Fruit fly (Drosophila melanogaster) whole organism, embryonic: Measurements from ENCODE around the gene CG17855.
A peak's percentile ranks its signal among the peaks of the same experiment; 100 is the strongest.

Source experiments
- Asciz ChIP-seq: fragments of 200-800 bp; sonication (Bioruptor generic); optimal IDR thresholded peaks from 2 replicates; lab custom pipeline; 2017; ENCODE audit warnings: missing biosample characterization, mild to moderate bottlenecking, missing genetic modification characterization, missing genetic modification reagents
- Blimp-1 ChIP-seq: fragments of 200-800 bp; sonication (Bioruptor generic); optimal IDR thresholded peaks from 3 replicates; lab custom pipeline; 2018; ENCODE audit warnings: missing biosample characterization, missing genetic modification characterization, mild to moderate bottlenecking, moderate library complexity, missing genetic modification reagents
- CG10267 ChIP-seq: fragments of 200-800 bp; sonication (Bioruptor generic); optimal IDR thresholded peaks from 2 replicates; lab custom pipeline; 2018; ENCODE audit warnings: missing biosample characterization, mild to moderate bottlenecking, missing genetic modification characterization, moderate library complexity
- CG11723 ChIP-seq: fragments of 200-800 bp; sonication (Bioruptor generic); optimal IDR thresholded peaks from 2 replicates; lab custom pipeline; 2017; ENCODE audit warnings: missing biosample characterization, mild to moderate bottlenecking, missing genetic modification characterization
- CG12299 ChIP-seq: fragments of 200-800 bp; sonication (Bioruptor generic); optimal IDR thresholded peaks from 2 replicates; lab custom pipeline; 2018; ENCODE audit warnings: missing biosample characterization, mild to moderate bottlenecking, missing genetic modification characterization
- CG13424 ChIP-seq: fragments of 200-800 bp; sonication (Bioruptor generic); optimal IDR thresholded peaks from 2 replicates; lab custom pipeline; 2019; ENCODE audit warnings: missing biosample characterization, mild to moderate bottlenecking, missing genetic modification characterization, moderate library complexity
- CG14860 ChIP-seq: fragments of 200-800 bp; sonication (Bioruptor generic); IDR thresholded peaks from 3 replicates; pipeline ENCODE4 v1.3.6; 2022; ENCODE audit warnings: missing biosample characterization, missing genetic modification characterization; ENCODE audit not compliant: partially characterized antibody
- CG15269 ChIP-seq: fragments of 200-800 bp; sonication (Bioruptor generic); optimal IDR thresholded peaks from 2 replicates; lab custom pipeline; 2018; ENCODE audit warnings: missing biosample characterization, mild to moderate bottlenecking, missing genetic modification characterization, moderate library complexity
- CG16779 ChIP-seq: fragments of 200-800 bp; sonication (Bioruptor generic); IDR thresholded peaks from 2 replicates; pipeline ENCODE4 v1.3.6; 2022; ENCODE audit warnings: missing biosample characterization, missing genetic modification characterization
- CG17359 ChIP-seq: fragments of 200-800 bp; sonication (Bioruptor generic); optimal IDR thresholded peaks from 3 replicates; lab custom pipeline; 2018; ENCODE audit warnings: missing biosample characterization, mild to moderate bottlenecking, missing genetic modification characterization, moderate library complexity
- CG17829 ChIP-seq: fragments of 200-800 bp; optimal IDR thresholded peaks from 2 replicates; lab custom pipeline; 2019; ENCODE audit warnings: missing biosample characterization, mild to moderate bottlenecking, missing genetic modification characterization, moderate library complexity
- CG2712 ChIP-seq: fragments of 200-800 bp; optimal IDR thresholded peaks from 3 replicates; lab custom pipeline; 2019; ENCODE audit warnings: missing biosample characterization, mild to moderate bottlenecking, missing genetic modification characterization, moderate library complexity
- CG31224 ChIP-seq: fragments of 200-800 bp; sonication (Bioruptor generic); IDR thresholded peaks from 2 replicates; pipeline ENCODE4 v1.3.6; 2022; ENCODE audit warnings: missing biosample characterization, missing genetic modification characterization
- CG34224 ChIP-seq: fragments of 200-800 bp; sonication (Bioruptor generic); IDR thresholded peaks from 3 replicates; pipeline ENCODE4 v1.3.6; 2022; ENCODE audit warnings: missing biosample characterization, missing genetic modification characterization; ENCODE audit not compliant: partially characterized antibody
- CG3726 ChIP-seq: fragments of 200-800 bp; sonication (Bioruptor generic); IDR thresholded peaks from 3 replicates; pipeline ENCODE4, ENCODE4 v1.3.6; 2022; ENCODE audit warnings: missing biosample characterization, missing genetic modification characterization
- CG4328 ChIP-seq: fragments of 200-800 bp; sonication (Bioruptor generic); optimal IDR thresholded peaks from 3 replicates; lab custom pipeline; 2017; ENCODE audit warnings: missing biosample characterization, missing genetic modification reagents, missing genetic modification characterization
- CG6854 ChIP-seq: fragments of 200-800 bp; sonication (Bioruptor generic); optimal IDR thresholded peaks from 3 replicates; lab custom pipeline; 2017; ENCODE audit warnings: missing biosample characterization, mild to moderate bottlenecking, missing genetic modification characterization
- CG7556 ChIP-seq: fragments of 200-800 bp; sonication (Bioruptor generic); optimal IDR thresholded peaks from 2 replicates; lab custom pipeline; 2017; ENCODE audit warnings: missing biosample characterization, mild to moderate bottlenecking, missing genetic modification characterization
- CG8290 ChIP-seq, 3 experiments: fragments of 200-800 bp; sonication (Bioruptor generic); optimal IDR thresholded peaks; 2 replicates each; lab custom pipeline; 2016 to 2019; ENCODE audit warnings: missing biosample characterization in 3 of 3, missing genetic modification characterization in 3 of 3, mild to moderate bottlenecking in 2 of 3, moderate library complexity in 1 of 3
- CG9727 ChIP-seq: fragments of 200-800 bp; sonication (Bioruptor generic); optimal IDR thresholded peaks from 3 replicates; lab custom pipeline; 2017; ENCODE audit warnings: missing biosample characterization, mild to moderate bottlenecking, missing genetic modification characterization
- CG9817 ChIP-seq: fragments of 200-800 bp; sonication (Bioruptor generic); optimal IDR thresholded peaks from 2 replicates; lab custom pipeline; 2018; ENCODE audit warnings: missing biosample characterization, mild to moderate bottlenecking, missing genetic modification characterization, moderate library complexity
- Chrac-16 ChIP-seq: fragments of 200-800 bp; sonication (Bioruptor generic); optimal IDR thresholded peaks from 3 replicates; lab custom pipeline; 2016; ENCODE audit warnings: missing biosample characterization, missing genetic modification characterization
- CoRest ChIP-seq: fragments of 200-800 bp; sonication (Bioruptor generic); optimal IDR thresholded peaks from 3 replicates; lab custom pipeline; 2018; ENCODE audit warnings: missing biosample characterization, mild to moderate bottlenecking, missing genetic modification characterization, moderate library complexity
- GATAe ChIP-seq: fragments of 200-800 bp; sonication (Bioruptor generic); conservative IDR thresholded peaks from 2 replicates; pipeline ENCODE4 v1.3.6; 2022; ENCODE audit warnings: missing biosample characterization, missing genetic modification characterization
- HmgD ChIP-seq: fragments of 200-800 bp; sonication (Bioruptor generic); optimal IDR thresholded peaks from 3 replicates; lab custom pipeline; 2016; ENCODE audit warnings: missing biosample characterization, missing genetic modification characterization
- Meics ChIP-seq: fragments of 200-800 bp; sonication (Bioruptor generic); optimal IDR thresholded peaks from 2 replicates; lab custom pipeline; 2017; ENCODE audit warnings: missing biosample characterization, mild to moderate bottlenecking, missing genetic modification characterization
- Ptx1 ChIP-seq: fragments of 200-800 bp; sonication (Bioruptor generic); IDR thresholded peaks from 2 replicates; pipeline ENCODE4 v1.3.6; 2022; ENCODE audit warnings: missing biosample characterization, missing genetic modification characterization
- Rx ChIP-seq: fragments of 200-800 bp; sonication (Bioruptor generic); IDR thresholded peaks from 2 replicates; pipeline ENCODE4 v1.3.6; 2022; ENCODE audit warnings: missing biosample characterization, missing genetic modification characterization
- Stat92E ChIP-seq, 3 experiments: fragments of >200 bp in 2 of 3; fragments of 200-800 bp in 1 of 3; sonication (Bioruptor generic) in 1 of 3; optimal IDR thresholded peaks; 2 replicates each; lab custom pipeline; 2017 to 2019; ENCODE audit warnings: missing biosample characterization in 3 of 3, missing genetic modification characterization in 3 of 3, mild to moderate bottlenecking in 1 of 3, moderate library complexity in 1 of 3
- ato ChIP-seq: fragments of 200-800 bp; sonication (Bioruptor generic); IDR thresholded peaks from 2 replicates; pipeline ENCODE4 v1.3.6; 2022; ENCODE audit warnings: missing biosample characterization, missing genetic modification characterization; ENCODE audit not compliant: partially characterized antibody
- caup ChIP-seq: fragments of 200-800 bp; sonication (Bioruptor generic); optimal IDR thresholded peaks from 3 replicates; lab custom pipeline; 2017; ENCODE audit warnings: missing biosample characterization, mild to moderate bottlenecking, missing genetic modification characterization, moderate library complexity; ENCODE audit not compliant: severe bottlenecking
- chinmo ChIP-seq: fragments of 200-800 bp; sonication (Bioruptor generic); IDR thresholded peaks from 4 replicates; pipeline ENCODE4 v1.3.6; 2022; ENCODE audit warnings: missing biosample characterization, missing genetic modification characterization; ENCODE audit not compliant: partially characterized antibody
- corto ChIP-seq: fragments of 200-800 bp; sonication (Bioruptor generic); optimal IDR thresholded peaks from 2 replicates; lab custom pipeline; 2016; ENCODE audit warnings: missing biosample characterization, mild to moderate bottlenecking, missing genetic modification characterization, moderate library complexity
- croc ChIP-seq: fragments of 200-800 bp; sonication (Bioruptor generic); conservative IDR thresholded peaks from 3 replicates; pipeline ENCODE4 v1.3.6; 2022; ENCODE audit warnings: missing biosample characterization, missing genetic modification characterization
- dmrt99B ChIP-seq: fragments of 200-800 bp; sonication (Bioruptor generic); optimal IDR thresholded peaks from 2 replicates; lab custom pipeline; 2018; ENCODE audit warnings: missing biosample characterization, mild to moderate bottlenecking, missing genetic modification characterization, moderate library complexity
- dysf ChIP-seq: fragments of 200-800 bp; sonication (Bioruptor generic); IDR thresholded peaks from 3 replicates; pipeline ENCODE4 v1.3.6; 2022; ENCODE audit warnings: missing biosample characterization, missing genetic modification characterization
- ind ChIP-seq: fragments of 200-800 bp; sonication (Bioruptor generic); optimal IDR thresholded peaks from 3 replicates; lab custom pipeline; 2016; ENCODE audit warnings: missing biosample characterization, missing genetic modification characterization
- inv ChIP-seq: fragments of 200-800 bp; sonication (Bioruptor generic); IDR thresholded peaks from 2 replicates; pipeline ENCODE4 v1.3.6; 2022; ENCODE audit warnings: missing biosample characterization, missing genetic modification characterization; ENCODE audit not compliant: partially characterized antibody
- kay ChIP-seq: fragments of 200-800 bp; sonication (Bioruptor generic); optimal IDR thresholded peaks from 2 replicates; lab custom pipeline; 2016; ENCODE audit warnings: missing biosample characterization, missing genetic modification characterization
- nau ChIP-seq: fragments of 200-800 bp; sonication (Bioruptor generic); optimal IDR thresholded peaks from 3 replicates; lab custom pipeline; 2017; ENCODE audit warnings: missing biosample characterization, mild to moderate bottlenecking, missing genetic modification characterization, missing genetic modification reagents
- p53 ChIP-seq: fragments of 200-800 bp; sonication (Bioruptor generic); optimal IDR thresholded peaks from 2 replicates; lab custom pipeline; 2016; ENCODE audit warnings: missing biosample characterization, missing genetic modification characterization
- repo ChIP-seq: fragments of 200-800 bp; sonication (Bioruptor generic); optimal IDR thresholded peaks from 2 replicates; lab custom pipeline; 2016; ENCODE audit warnings: missing biosample characterization, missing genetic modification characterization
- sisA ChIP-seq: fragments of 200-800 bp; sonication (Bioruptor generic); IDR thresholded peaks from 2 replicates; pipeline ENCODE4 v1.3.6; 2022; ENCODE audit warnings: missing biosample characterization, missing genetic modification characterization
- sqz ChIP-seq: fragments of 200-800 bp; sonication (Bioruptor generic); optimal IDR thresholded peaks from 3 replicates; lab custom pipeline; 2018; ENCODE audit warnings: missing biosample characterization, mild to moderate bottlenecking, missing genetic modification characterization
- sug ChIP-seq: fragments of 200-800 bp; optimal IDR thresholded peaks from 2 replicates; lab custom pipeline; 2019; ENCODE audit warnings: missing biosample characterization, mild to moderate bottlenecking, missing genetic modification characterization, moderate library complexity
- vfl ChIP-seq: fragments of 200-800 bp; sonication (Bioruptor generic); optimal IDR thresholded peaks from 2 replicates; lab custom pipeline; 2016; ENCODE audit warnings: missing biosample characterization, missing genetic modification characterization

CG17855 gene

dm6 chr2L:9493375-9494263 lies 46.7 kb upstream of the CG17855 start:
- TF ChIP-seq Blimp-1 = peak; percentile 44
- no peak for TF ChIP-seq croc
- peak; percentile 58 for TF ChIP-seq GATAe (GFP tag; lab: Robert Waterston, UW)
- TF ChIP-seq Chrac-16 (GFP tag; lab: Kevin White, UChicago) = no peak
- TF ChIP-seq sqz (GFP tag; lab: Kevin White, UChicago) = peak; percentile 68
- TF ChIP-seq CG4328 (GFP tag; lab: Kevin White, UChicago) = peak; percentile 33
- TF ChIP-seq CG3726 (GFP tag; lab: Robert Waterston, UW) = no peak
- no peak for TF ChIP-seq inv
- no peak for TF ChIP-seq Stat92E (GFP tag; optimal IDR thresholded peaks at IDR 0.05; lab: Kevin White, UChicago)
- peak; percentile 67 for TF ChIP-seq Ptx1
- no peak for TF ChIP-seq p53 (GFP tag; lab: Kevin White, UChicago)
- peak; percentile 17 for TF ChIP-seq CG9727 (GFP tag; lab: Kevin White, UChicago)
- peak; percentile 13 for TF ChIP-seq CG11723 (GFP tag; lab: Kevin White, UChicago)
- TF ChIP-seq caup = peak; percentile 38
- no peak for TF ChIP-seq repo (GFP tag; lab: Kevin White, UChicago)
- peak; percentile 59; the same call in 1 of the 4 replicates for TF ChIP-seq chinmo
- peak; percentile 32 for TF ChIP-seq kay (GFP tag; lab: Kevin White, UChicago)
- peak; percentile 27 for TF ChIP-seq corto (GFP tag; lab: Kevin White, UChicago)
- no peak for TF ChIP-seq CG16779 (GFP tag; lab: Robert Waterston, UW)
- TF ChIP-seq HmgD (GFP tag; lab: Kevin White, UChicago) = no peak
- TF ChIP-seq sug (tag; lab: Kevin White, UChicago) = peak; percentile 33
- TF ChIP-seq CG9817 (tag; lab: Kevin White, UChicago) = peak; percentile 30
- TF ChIP-seq Rx (GFP tag; lab: Robert Waterston, UW) = 0 out of 2 replicates have a peak, but pooled peaks have one; percentile 9
- peak; percentile 63; the same call in 1 of the 3 replicates for TF ChIP-seq dysf (GFP tag; lab: Robert Waterston, UW)
- TF ChIP-seq CG13424 = peak; percentile 29
- no peak; the same call in 1 of the 2 replicates for TF ChIP-seq CG31224 (GFP tag; lab: Robert Waterston, UW)
- TF ChIP-seq ind (GFP tag; lab: Kevin White, UChicago) = peak; percentile 54
- TF ChIP-seq vfl (GFP tag; lab: Kevin White, UChicago) = no peak
- TF ChIP-seq CG10267 (tag; lab: Kevin White, UChicago) = peak; percentile 19
- TF ChIP-seq CG15269 (tag; lab: Kevin White, UChicago) = peak; percentile 46
- TF ChIP-seq CG12299 = peak; percentile 25
- no peak for TF ChIP-seq CG8290 (GFP tag; optimal IDR thresholded peaks at IDR 0.05; lab: Kevin White, UChicago)
- peak in 1 of 2 experiments; percentile 17 for TF ChIP-seq CG8290 (tag; optimal IDR thresholded peaks at IDR 0.05; lab: Kevin White, UChicago)
- no peak for TF ChIP-seq ato (GFP tag; lab: Robert Waterston, UW)
- TF ChIP-seq CG14860 (GFP tag; lab: Robert Waterston, UW) = no peak
- peak; percentile 33 for TF ChIP-seq CG17829 (tag; lab: Kevin White, UChicago)
- peak; percentile 1 for TF ChIP-seq CoRest (tag; lab: Kevin White, UChicago)
- TF ChIP-seq CG17359 (tag; lab: Kevin White, UChicago) = peak; percentile 65
- peak; percentile 53 for TF ChIP-seq CG2712 (tag; lab: Kevin White, UChicago)
- peak; percentile 39; the same call in 1 of the 3 replicates for TF ChIP-seq CG34224 (GFP tag; lab: Robert Waterston, UW)
- peak; percentile 14 for TF ChIP-seq CG7556 (GFP tag; lab: Kevin White, UChicago)
- no peak for TF ChIP-seq nau (GFP tag; lab: Kevin White, UChicago)
- peak; percentile 66 for TF ChIP-seq dmrt99B (tag; lab: Kevin White, UChicago)
- TF ChIP-seq Meics (GFP tag; lab: Kevin White, UChicago) = peak; percentile 44
- TF ChIP-seq sisA = peak; percentile 28; the same call in 1 of the 2 replicates
- TF ChIP-seq CG6854 (GFP tag; lab: Kevin White, UChicago) = peak; percentile 42
- TF ChIP-seq Asciz (GFP tag; lab: Kevin White, UChicago) = peak; percentile 39
